Worm (Caenorhabditis elegans) whole organism, late embryonic: Measurements from ENCODE around the gene sftd-3.

Experiments
- K02D7.2 ChIP-seq: sonication (generic microtip); optimal IDR thresholded peaks from 2 replicates; lab custom pipeline; 2017; ENCODE audit warnings: mild to moderate bottlenecking, missing genetic modification characterization, missing compliant biosample characterization
- T23F11.4 ChIP-seq: fragments of 200-800 bp; sonication (Bioruptor generic); optimal IDR thresholded peaks from 2 replicates; lab custom pipeline; 2018; ENCODE audit warnings: mild to moderate bottlenecking, missing genetic modification characterization, missing compliant biosample characterization
- ceh-14 ChIP-seq: sonication (generic microtip); optimal IDR thresholded peaks from 2 replicates; lab custom pipeline; 2016; ENCODE audit warnings: missing genotype, missing genetic modification characterization, missing compliant biosample characterization
- ceh-18 ChIP-seq: sonication (generic microtip); optimal IDR thresholded peaks from 2 replicates; lab custom pipeline; 2016; ENCODE audit warnings: missing genetic modification characterization, missing compliant biosample characterization
- ceh-19 ChIP-seq: fragments of 200-800 bp; sonication (Bioruptor generic); optimal IDR thresholded peaks from 2 replicates; lab custom pipeline; 2018; ENCODE audit warnings: mild to moderate bottlenecking, missing genetic modification characterization, missing compliant biosample characterization
- ceh-22 ChIP-seq: sonication (generic microtip); optimal IDR thresholded peaks from 2 replicates; lab custom pipeline; 2017; ENCODE audit warnings: missing biosample characterization, missing genetic modification characterization
- ceh-30 ChIP-seq: fragments of 150-350 bp; optimal IDR thresholded peaks from 2 replicates; lab custom pipeline; 2014; ENCODE audit warnings: missing biosample characterization, missing genetic modification characterization
- che-1 ChIP-seq: sonication (generic microtip); optimal IDR thresholded peaks from 2 replicates; lab custom pipeline; 2016; ENCODE audit warnings: mild to moderate bottlenecking, missing genetic modification characterization, missing compliant biosample characterization
- elt-2 ChIP-seq: sonication (generic microtip); optimal IDR thresholded peaks from 2 replicates; lab custom pipeline; 2016; ENCODE audit warnings: missing genetic modification reagents, missing genetic modification characterization, missing compliant biosample characterization
- hlh-13 ChIP-seq: fragments of 200-800 bp; sonication (Bioruptor generic); optimal IDR thresholded peaks from 2 replicates; lab custom pipeline; 2018; ENCODE audit warnings: mild to moderate bottlenecking, missing genetic modification characterization, missing compliant biosample characterization
- madf-2 ChIP-seq: sonication (generic microtip); optimal IDR thresholded peaks from 2 replicates; lab custom pipeline; 2017; ENCODE audit warnings: missing genetic modification characterization, missing compliant biosample characterization
- nhr-11 ChIP-seq: fragments of 150-350 bp; optimal IDR thresholded peaks from 2 replicates; lab custom pipeline; 2014; ENCODE audit warnings: missing biosample characterization, missing genetic modification characterization
- nhr-232 ChIP-seq: sonication (generic microtip); optimal IDR thresholded peaks from 2 replicates; lab custom pipeline; 2016; ENCODE audit warnings: missing genetic modification characterization, missing compliant biosample characterization
- npax-4 ChIP-seq: sonication (generic microtip); optimal IDR thresholded peaks from 2 replicates; lab custom pipeline; 2016; ENCODE audit warnings: missing genetic modification characterization, missing compliant biosample characterization
- pros-1 ChIP-seq: fragments of 150-350 bp; optimal IDR thresholded peaks from 2 replicates; lab custom pipeline; 2014; ENCODE audit warnings: missing biosample characterization, missing genetic modification reagents, missing genetic modification characterization
- ref-2 ChIP-seq: sonication (generic microtip); optimal IDR thresholded peaks from 2 replicates; lab custom pipeline; 2016; ENCODE audit warnings: missing genetic modification characterization, missing compliant biosample characterization
- sdc-2 ChIP-seq: sonication (generic microtip); optimal IDR thresholded peaks from 2 replicates; lab custom pipeline; 2016; ENCODE audit warnings: missing genotype, missing genetic modification characterization, missing compliant biosample characterization
- sox-4 ChIP-seq: sonication (generic microtip); optimal IDR thresholded peaks from 2 replicates; lab custom pipeline; 2017; ENCODE audit warnings: mild to moderate bottlenecking, missing genetic modification characterization, inconsistent platforms, missing compliant biosample characterization

sftd-3 gene

ce11 chrII:8916656-8917055 is 47.3 kb downstream of the sftd-3 start (continued):
- TF ChIP-seq pros-1 (tag; lab: Kevin White, UChicago) = no peak
- TF ChIP-seq nhr-11 = no peak

ce11 chrII:8914654-8915053 is 49.3 kb downstream of the sftd-3 start:
- TF ChIP-seq ceh-14 (tag; lab: Kevin White, UChicago) (no peak), npax-4 (tag; lab: Kevin White, UChicago) (no peak)

ce11 chrII:8912523-8913017 is 51.4 kb downstream of the sftd-3 start:
- TF ChIP-seq ref-2 (tag; lab: Kevin White, UChicago) = no peak
- TF ChIP-seq ceh-19 (GFP tag; lab: Kevin White, UChicago) = no peak
- TF ChIP-seq ceh-18 = no peak
- no peak for TF ChIP-seq che-1 (tag; lab: Kevin White, UChicago)
- TF ChIP-seq ceh-30 (tag; lab: Kevin White, UChicago) = no peak
- no peak for TF ChIP-seq madf-2
- no peak for TF ChIP-seq nhr-232 (tag; lab: Kevin White, UChicago)
- TF ChIP-seq sox-4 (tag; lab: Kevin White, UChicago) = no peak
- TF ChIP-seq hlh-13 = no peak
- no peak for TF ChIP-seq K02D7.2 (tag; lab: Kevin White, UChicago)
- no peak for TF ChIP-seq elt-2 (tag; lab: Kevin White, UChicago)
- TF ChIP-seq npax-4 (tag; lab: Kevin White, UChicago) = no peak
- TF ChIP-seq sdc-2 (tag; lab: Kevin White, UChicago) = no peak
- no peak for TF ChIP-seq T23F11.4

- TF ChIP-seq ceh-22 (tag; lab: Kevin White, UChicago) = no peak
Observed at ce11 chrII:8911929-8912328, 52.0 kb downstream of the sftd-3 start, which contains the start of gene B0457.4. B0457.4 (minus strand) TSS chrII:8912029.
